Fruit fly (Drosophila melanogaster) whole organism, embryonic: ENCODE results near the gene rdog.
A peak's percentile ranks its signal among the peaks of the same experiment; 100 is the strongest.

Experiments used
- Ada2b ChIP-seq: fragments of 200-800 bp; sonication (Bioruptor generic); IDR thresholded peaks from 2 replicates; pipeline ENCODE4 v1.3.6; 2022; ENCODE audit warnings: missing biosample characterization, missing genetic modification characterization
- Atf6 ChIP-seq: fragments of 200-800 bp; sonication (Bioruptor generic); IDR thresholded peaks from 2 replicates; pipeline ENCODE4 v1.3.6; 2022; ENCODE audit warnings: missing biosample characterization, missing genetic modification characterization
- Awh ChIP-seq: fragments of 200-800 bp; sonication (Bioruptor generic); IDR thresholded peaks from 2 replicates; pipeline ENCODE4, ENCODE4 v1.3.6; 2022; ENCODE audit warnings: missing biosample characterization, missing genetic modification characterization
- C15 ChIP-seq: fragments of 200-800 bp; sonication (Bioruptor generic); IDR thresholded peaks from 3 replicates; pipeline ENCODE4 v1.3.6; 2022; ENCODE audit warnings: missing biosample characterization, missing genetic modification characterization
- CG1024 ChIP-seq: fragments of 200-800 bp; sonication (Bioruptor generic); IDR thresholded peaks from 2 replicates; pipeline ENCODE4 v1.3.6; 2022; ENCODE audit warnings: missing biosample characterization, missing genetic modification characterization
- CG10366 ChIP-seq: fragments of 200-800 bp; sonication (Bioruptor generic); IDR thresholded peaks from 2 replicates; pipeline ENCODE4 v1.3.6; 2022; ENCODE audit warnings: missing biosample characterization, missing genetic modification characterization
- CG10462 ChIP-seq: fragments of 200-800 bp; sonication (Bioruptor generic); optimal IDR thresholded peaks from 2 replicates; lab custom pipeline; 2016; ENCODE audit warnings: missing biosample characterization, missing genetic modification characterization
- CG1233 ChIP-seq: fragments of 200-800 bp; sonication (Bioruptor generic); optimal IDR thresholded peaks from 4 replicates; lab custom pipeline; 2018; ENCODE audit warnings: missing biosample characterization, mild to moderate bottlenecking, missing genetic modification characterization
- CG13296 ChIP-seq: fragments of 200-800 bp; sonication (Bioruptor generic); optimal IDR thresholded peaks from 3 replicates; lab custom pipeline; 2018; ENCODE audit warnings: missing biosample characterization, mild to moderate bottlenecking, missing genetic modification characterization
- CG13424 ChIP-seq: fragments of 200-800 bp; sonication (Bioruptor generic); optimal IDR thresholded peaks from 2 replicates; lab custom pipeline; 2019; ENCODE audit warnings: missing biosample characterization, mild to moderate bottlenecking, missing genetic modification characterization, moderate library complexity
- CG13624 ChIP-seq: fragments of 200-800 bp; sonication (Bioruptor generic); optimal IDR thresholded peaks from 2 replicates; lab custom pipeline; 2016; ENCODE audit warnings: missing biosample characterization, missing genetic modification characterization
- CG14667 ChIP-seq: fragments of 200-800 bp; sonication (Bioruptor generic); IDR thresholded peaks from 2 replicates; pipeline ENCODE4 v1.3.6; 2022; ENCODE audit warnings: missing biosample characterization, missing genetic modification characterization
- CG15269 ChIP-seq: fragments of 200-800 bp; sonication (Bioruptor generic); optimal IDR thresholded peaks from 2 replicates; lab custom pipeline; 2018; ENCODE audit warnings: missing biosample characterization, mild to moderate bottlenecking, missing genetic modification characterization, moderate library complexity
- CG2889 ChIP-seq: fragments of 200-800 bp; sonication (Bioruptor generic); IDR thresholded peaks from 3 replicates; pipeline ENCODE4 v1.3.6; 2022; ENCODE audit warnings: missing biosample characterization, missing genetic modification characterization
- CG30431 ChIP-seq: fragments of 200-800 bp; sonication (Bioruptor generic); optimal IDR thresholded peaks from 2 replicates; lab custom pipeline; 2017; ENCODE audit warnings: missing biosample characterization, missing genetic modification characterization
- CG31388 ChIP-seq: fragments of 200-800 bp; sonication (Bioruptor generic); optimal IDR thresholded peaks from 2 replicates; lab custom pipeline; 2016; ENCODE audit warnings: missing biosample characterization, missing genetic modification characterization
- CG34224 ChIP-seq: fragments of 200-800 bp; sonication (Bioruptor generic); IDR thresholded peaks from 3 replicates; pipeline ENCODE4 v1.3.6; 2022; ENCODE audit warnings: missing biosample characterization, missing genetic modification characterization; ENCODE audit not compliant: partially characterized antibody
- CG4360 ChIP-seq: fragments of 200-800 bp; sonication (Bioruptor generic); IDR thresholded peaks from 2 replicates; pipeline ENCODE4 v1.3.6; 2022; ENCODE audit warnings: missing biosample characterization, missing genetic modification characterization
- CG43689 ChIP-seq: fragments of 200-800 bp; sonication (Bioruptor generic); IDR thresholded peaks from 2 replicates; pipeline ENCODE4 v1.3.6; 2022; ENCODE audit warnings: missing biosample characterization, missing genetic modification characterization
- CG5245 ChIP-seq: fragments of 200-800 bp; sonication (Bioruptor generic); optimal IDR thresholded peaks from 3 replicates; lab custom pipeline; 2016; ENCODE audit warnings: missing biosample characterization, missing genetic modification characterization
- CG6813 ChIP-seq: fragments of 200-800 bp; sonication (Bioruptor generic); optimal IDR thresholded peaks from 2 replicates; lab custom pipeline; 2017; ENCODE audit warnings: missing biosample characterization, missing genetic modification characterization, mild to moderate bottlenecking, moderate library complexity, missing genetic modification reagents
- CG8359 ChIP-seq: fragments of 200-800 bp; sonication (Bioruptor generic); optimal IDR thresholded peaks from 2 replicates; lab custom pipeline; 2017; ENCODE audit warnings: missing biosample characterization, mild to moderate bottlenecking, missing genetic modification characterization, borderline replicate concordance
- Dp ChIP-seq: fragments of 200-800 bp; sonication (Bioruptor generic); optimal IDR thresholded peaks from 2 replicates; lab custom pipeline; 2018; ENCODE audit warnings: missing biosample characterization, mild to moderate bottlenecking, missing genetic modification characterization, moderate library complexity
- Fer3 ChIP-seq: fragments of 200-800 bp; sonication (Bioruptor generic); optimal IDR thresholded peaks from 2 replicates; lab custom pipeline; 2018; ENCODE audit warnings: missing biosample characterization, mild to moderate bottlenecking, missing genetic modification characterization, moderate library complexity
- HHEX ChIP-seq: fragments of 200-800 bp; sonication (Bioruptor generic); optimal IDR thresholded peaks from 3 replicates; lab custom pipeline; 2017; ENCODE audit warnings: missing biosample characterization, mild to moderate bottlenecking, missing genetic modification characterization, missing genetic modification reagents
- HLH3B ChIP-seq: fragments of 200-800 bp; sonication (Bioruptor generic); IDR thresholded peaks from 2 replicates; pipeline ENCODE4 v1.3.6; 2022; ENCODE audit warnings: missing biosample characterization, missing genetic modification characterization
- HLH54F ChIP-seq: fragments of 200-800 bp; sonication (Bioruptor generic); optimal IDR thresholded peaks from 3 replicates; lab custom pipeline; 2016; ENCODE audit warnings: missing biosample characterization, missing genetic modification characterization
- Meics ChIP-seq: fragments of 200-800 bp; sonication (Bioruptor generic); optimal IDR thresholded peaks from 2 replicates; lab custom pipeline; 2017; ENCODE audit warnings: missing biosample characterization, mild to moderate bottlenecking, missing genetic modification characterization
- Nf-YA ChIP-seq: fragments of 200-800 bp; sonication (Bioruptor generic); IDR thresholded peaks from 2 replicates; pipeline ENCODE4 v1.3.6; 2022; ENCODE audit warnings: missing biosample characterization, missing genetic modification characterization
- Pdp1 ChIP-seq, 2 experiments: fragments of 200-800 bp; sonication (Bioruptor generic); optimal IDR thresholded peaks; 3 replicates each; lab custom pipeline; 2016; ENCODE audit warnings: missing biosample characterization in 2 of 2, missing genetic modification characterization in 2 of 2, mild to moderate bottlenecking in 1 of 2, moderate library complexity in 1 of 2
- Poxn ChIP-seq: fragments of 200-800 bp; sonication (Bioruptor generic); IDR thresholded peaks from 2 replicates; pipeline ENCODE4 v1.3.6; 2022; ENCODE audit warnings: missing biosample characterization, missing genetic modification characterization
- Side ChIP-seq: fragments of 200-800 bp; sonication (Bioruptor generic); optimal IDR thresholded peaks from 2 replicates; lab custom pipeline; 2016; ENCODE audit warnings: missing biosample characterization, missing genetic modification characterization
- Sry-β ChIP-seq: fragments of 200-800 bp; sonication (Bioruptor generic); optimal IDR thresholded peaks from 2 replicates; lab custom pipeline; 2018; ENCODE audit warnings: missing biosample characterization, mild to moderate bottlenecking, missing genetic modification characterization, moderate library complexity
- bsh ChIP-seq, 2 experiments: fragments of 200-800 bp; sonication (Bioruptor generic); optimal IDR thresholded peaks; 2 replicates each; lab custom pipeline; 2017 to 2018; ENCODE audit warnings: mild to moderate bottlenecking in 2 of 2, missing biosample characterization in 2 of 2, missing genetic modification characterization in 2 of 2, moderate library complexity in 1 of 2
- gcm ChIP-seq: fragments of 200-800 bp; sonication (Bioruptor generic); optimal IDR thresholded peaks from 2 replicates; lab custom pipeline; 2019; ENCODE audit warnings: missing biosample characterization, mild to moderate bottlenecking, missing genetic modification characterization, moderate library complexity
- gfzf ChIP-seq: fragments of 200-800 bp; sonication (Bioruptor generic); optimal IDR thresholded peaks from 2 replicates; lab custom pipeline; 2016; ENCODE audit warnings: missing biosample characterization, mild to moderate bottlenecking, missing genetic modification characterization, moderate library complexity
- grau ChIP-seq: fragments of 200-800 bp; optimal IDR thresholded peaks from 3 replicates; lab custom pipeline; 2019; ENCODE audit warnings: missing biosample characterization, mild to moderate bottlenecking, missing genetic modification characterization, moderate library complexity
- her ChIP-seq: fragments of 200-800 bp; sonication (Bioruptor generic); optimal IDR thresholded peaks from 2 replicates; lab custom pipeline; 2016; ENCODE audit warnings: missing biosample characterization, missing genetic modification characterization
- kni ChIP-seq: fragments of 200-800 bp; sonication (Bioruptor generic); optimal IDR thresholded peaks from 3 replicates; lab custom pipeline; 2017; ENCODE audit warnings: mild to moderate bottlenecking, missing biosample characterization, missing genetic modification reagents, missing genetic modification characterization
- maf-S ChIP-seq: fragments of 200-800 bp; sonication (Bioruptor generic); optimal IDR thresholded peaks from 2 replicates; lab custom pipeline; 2016; ENCODE audit warnings: missing biosample characterization, missing genetic modification characterization
- mld ChIP-seq: fragments of 200-800 bp; sonication (Bioruptor generic); IDR thresholded peaks from 3 replicates; pipeline ENCODE4 v1.3.6; 2022; ENCODE audit warnings: missing biosample characterization, missing genetic modification characterization; ENCODE audit not compliant: partially characterized antibody
- nerfin-1 ChIP-seq: fragments of 200-800 bp; sonication (Bioruptor generic); optimal IDR thresholded peaks from 3 replicates; lab custom pipeline; 2019; ENCODE audit warnings: missing biosample characterization, mild to moderate bottlenecking, missing genetic modification characterization, moderate library complexity
- schlank ChIP-seq: fragments of 200-800 bp; sonication (Bioruptor generic); optimal IDR thresholded peaks from 2 replicates; lab custom pipeline; 2018; ENCODE audit warnings: missing biosample characterization, mild to moderate bottlenecking, missing genetic modification characterization
- shn ChIP-seq: fragments of 200-800 bp; sonication (Bioruptor generic); optimal IDR thresholded peaks from 3 replicates; lab custom pipeline; 2016; ENCODE audit warnings: missing biosample characterization, missing genetic modification characterization
- slou ChIP-seq: fragments of 200-800 bp; sonication (Bioruptor generic); optimal IDR thresholded peaks from 3 replicates; lab custom pipeline; 2016; ENCODE audit warnings: missing biosample characterization, missing genetic modification characterization
- sr ChIP-seq: fragments of 200-800 bp; sonication (Bioruptor generic); IDR thresholded peaks from 3 replicates; pipeline ENCODE4 v1.3.6; 2022; ENCODE audit warnings: missing biosample characterization, missing genetic modification characterization
- tin ChIP-seq: fragments of 200-800 bp; sonication (Bioruptor generic); optimal IDR thresholded peaks from 3 replicates; lab custom pipeline; 2016; ENCODE audit warnings: missing biosample characterization, missing genetic modification characterization
- tio ChIP-seq: fragments of 200-800 bp; sonication (Bioruptor generic); optimal IDR thresholded peaks from 2 replicates; lab custom pipeline; 2017; ENCODE audit warnings: missing biosample characterization, missing genetic modification characterization, inconsistent platforms
- tx ChIP-seq: fragments of 200-800 bp; sonication (Bioruptor generic); optimal IDR thresholded peaks from 2 replicates; lab custom pipeline; 2016; ENCODE audit warnings: missing biosample characterization, missing genetic modification characterization
- yki ChIP-seq: fragments of >200 bp; optimal IDR thresholded peaks from 3 replicates; lab custom pipeline; 2018
- zen2 ChIP-seq: fragments of 200-800 bp; sonication (Bioruptor generic); IDR thresholded peaks from 3 replicates; pipeline ENCODE4 v1.3.6; 2022; ENCODE audit warnings: missing biosample characterization, missing genetic modification characterization; ENCODE audit not compliant: partially characterized antibody

Gene rdog

dm6 chr3R:29138961-29139527 lies 18.9 kb upstream of the rdog start (continued):
- peak; percentile 38 for TF ChIP-seq CG15269 (tag; lab: Kevin White, UChicago)
- no peak for TF ChIP-seq CG13624
- no peak for TF ChIP-seq slou (GFP tag; lab: Kevin White, UChicago)
- no peak; the same call in 1 of the 2 replicates for TF ChIP-seq Ada2b
- no peak for TF ChIP-seq yki (lab: Kevin White, UChicago)
- TF ChIP-seq her (GFP tag; lab: Kevin White, UChicago), result no peak
- TF ChIP-seq Atf6 (GFP tag; lab: Robert Waterston, UW), result no peak
- no peak for TF ChIP-seq CG2889 (GFP tag; lab: Robert Waterston, UW)
- TF ChIP-seq CG43689 (GFP tag; lab: Robert Waterston, UW), result no peak
- TF ChIP-seq gcm (GFP tag; lab: Kevin White, UChicago), result no peak
- peak; percentile 39 for TF ChIP-seq grau (tag; lab: Kevin White, UChicago)
- no peak for TF ChIP-seq zen2 (GFP tag; lab: Robert Waterston, UW)
- no peak for TF ChIP-seq CG34224 (GFP tag; lab: Robert Waterston, UW)
- no peak for TF ChIP-seq CG6813
- no peak for TF ChIP-seq sr (GFP tag; lab: Robert Waterston, UW)
- no peak for TF ChIP-seq CG31388 (GFP tag; lab: Kevin White, UChicago)
- TF ChIP-seq bsh (GFP tag; optimal IDR thresholded peaks at IDR 0.05; lab: Kevin White, UChicago), result peak in 1 of 2 experiments; percentile 9
- no peak for TF ChIP-seq tio (GFP tag; lab: Kevin White, UChicago)
- no peak for TF ChIP-seq gfzf (GFP tag; lab: Kevin White, UChicago)
- TF ChIP-seq CG10462, result no peak
- TF ChIP-seq CG30431 (GFP tag; lab: Kevin White, UChicago), result no peak
- TF ChIP-seq CG5245, result no peak
- TF ChIP-seq HHEX (GFP tag; lab: Kevin White, UChicago), result no peak
- TF ChIP-seq kni, result no peak
- TF ChIP-seq Dp, result no peak
- peak; percentile 23 for TF ChIP-seq CG13424 (tag; lab: Kevin White, UChicago)
- TF ChIP-seq tx, result no peak
- TF ChIP-seq CG10366 (GFP tag; lab: Robert Waterston, UW), result no peak
- no peak for TF ChIP-seq Poxn
- no peak for TF ChIP-seq Pdp1 (GFP tag; optimal IDR thresholded peaks at IDR 0.05; lab: Kevin White, UChicago)
- TF ChIP-seq Awh (GFP tag; lab: Robert Waterston, UW), result no peak
- TF ChIP-seq schlank (tag; lab: Kevin White, UChicago), result no peak
- TF ChIP-seq HLH3B, result peak; percentile 33; the same call in 1 of the 2 replicates
- no peak for TF ChIP-seq tin
- TF ChIP-seq HLH54F (GFP tag; lab: Kevin White, UChicago), result no peak
- TF ChIP-seq Fer3, result no peak
- no peak for TF ChIP-seq CG4360 (GFP tag; lab: Robert Waterston, UW)
- no peak for TF ChIP-seq CG1024 (GFP tag; lab: Robert Waterston, UW)
- TF ChIP-seq maf-S (GFP tag; lab: Kevin White, UChicago), result no peak
- no peak for TF ChIP-seq CG1233 (GFP tag; lab: Kevin White, UChicago)
- TF ChIP-seq CG8359 (GFP tag; lab: Kevin White, UChicago), result no peak
- no peak for TF ChIP-seq Side (GFP tag; lab: Kevin White, UChicago)
- no peak for TF ChIP-seq shn
- TF ChIP-seq CG13296 (GFP tag; lab: Kevin White, UChicago), result no peak
- TF ChIP-seq nerfin-1 (tag; lab: Kevin White, UChicago), result no peak
- no peak for TF ChIP-seq CG14667 (GFP tag; lab: Robert Waterston, UW)
- no peak for TF ChIP-seq Nf-YA (GFP tag; lab: Robert Waterston, UW)
- no peak for TF ChIP-seq C15
- TF ChIP-seq Sry-β (GFP tag; lab: Kevin White, UChicago), result no peak
- no peak for TF ChIP-seq Meics (GFP tag; lab: Kevin White, UChicago)
- no peak for TF ChIP-seq mld (GFP tag; lab: Robert Waterston, UW)
